Worm (Caenorhabditis elegans) whole organism, midembryonic: ENCODE measurements around the gene K06H7.1.

Experiments
- T22C8.4 ChIP-seq: fragments of 200-800 bp; sonication (Bioruptor generic); IDR thresholded peaks from 2 replicates; pipeline ENCODE4 v1.3.6; 2022; ENCODE audit warnings: missing genetic modification characterization, missing compliant biosample characterization
- cog-1 ChIP-seq: sonication (generic microtip); optimal IDR thresholded peaks from 2 replicates; lab custom pipeline; 2016; ENCODE audit warnings: missing genetic modification characterization, missing compliant biosample characterization
- flt-1 ChIP-seq: fragments of 200-800 bp; sonication (Bioruptor generic); IDR thresholded peaks from 2 replicates; pipeline ENCODE4 v1.3.6; 2022; ENCODE audit warnings: missing genetic modification characterization, missing compliant biosample characterization
- klf-2 ChIP-seq: fragments of 200-800 bp; sonication (Bioruptor generic); conservative IDR thresholded peaks from 2 replicates; pipeline ENCODE4 v1.3.6; 2022; ENCODE audit warnings: missing genetic modification reagents, missing genetic modification characterization, missing compliant biosample characterization
- med-1 ChIP-seq: sonication (generic microtip); optimal IDR thresholded peaks from 2 replicates; lab custom pipeline; 2017; ENCODE audit warnings: missing genetic modification characterization, mild to moderate bottlenecking, missing compliant biosample characterization, antibody characterized with exemption, missing genetic modification reagents; ENCODE audit not compliant: insufficient read depth
- tab-1 ChIP-seq: fragments of 200-800 bp; sonication (Bioruptor generic); IDR thresholded peaks from 2 replicates; pipeline ENCODE4 v1.3.6; 2022; ENCODE audit warnings: missing genetic modification characterization, missing compliant biosample characterization
- ztf-23 ChIP-seq: fragments of 200-800 bp; sonication (Bioruptor generic); IDR thresholded peaks from 2 replicates; pipeline ENCODE4 v1.3.6; 2022; ENCODE audit warnings: missing genetic modification reagents, missing genetic modification characterization, missing compliant biosample characterization
- ztf-29 ChIP-seq: fragments of 200-800 bp; sonication (Bioruptor generic); IDR thresholded peaks from 2 replicates; pipeline ENCODE4 v1.3.6; 2022; ENCODE audit warnings: missing genetic modification reagents, missing genetic modification characterization, missing compliant biosample characterization

- TF ChIP-seq med-1 (GFP tag; lab: Kevin White, UChicago) (no peak), cog-1 (tag; lab: Kevin White, UChicago) (no peak), klf-2 (GFP tag; lab: Robert Waterston, UW) (no peak), ztf-23 (GFP tag; lab: Robert Waterston, UW) (no peak), T22C8.4 (no peak), tab-1 (no peak), flt-1 (GFP tag; lab: Robert Waterston, UW) (no peak), ztf-29 (GFP tag; lab: Robert Waterston, UW) (no peak)
These were observed 9.4 kb downstream of the K06H7.1 start, which contains the start of gene C14B9.3 for ce11 chrIII:8108490-8108889.
